Fruit fly (Drosophila melanogaster) whole organism, embryonic: Measurements from ENCODE around the gene trr.

Experiments used
- Atf3 ChIP-seq: fragments of 200-800 bp; sonication (Bioruptor generic); optimal IDR thresholded peaks from 3 replicates; lab custom pipeline; 2016; ENCODE audit warnings: missing biosample characterization, missing genetic modification characterization
- BEAF-32 ChIP-seq: fragments of 200-800 bp; sonication (Bioruptor generic); optimal IDR thresholded peaks from 3 replicates; lab custom pipeline; 2017; ENCODE audit warnings: missing biosample characterization, missing genetic modification characterization, mild to moderate bottlenecking, moderate library complexity, missing genetic modification reagents
- Bgb ChIP-seq: fragments of 200-800 bp; sonication (Bioruptor generic); IDR thresholded peaks from 2 replicates; pipeline ENCODE4 v1.3.6; 2022; ENCODE audit warnings: missing biosample characterization, missing genetic modification characterization; ENCODE audit not compliant: partially characterized antibody
- Bteb2 ChIP-seq: fragments of 200-800 bp; sonication (Bioruptor generic); optimal IDR thresholded peaks from 2 replicates; lab custom pipeline; 2016; ENCODE audit warnings: missing biosample characterization, missing genetic modification characterization
- CG10321 ChIP-seq: fragments of 200-800 bp; sonication (Bioruptor generic); IDR thresholded peaks from 2 replicates; pipeline ENCODE4 v1.3.6; 2022; ENCODE audit warnings: missing biosample characterization, missing genetic modification characterization
- CG10366 ChIP-seq: fragments of 200-800 bp; sonication (Bioruptor generic); IDR thresholded peaks from 2 replicates; pipeline ENCODE4 v1.3.6; 2022; ENCODE audit warnings: missing biosample characterization, missing genetic modification characterization
- CG12942 ChIP-seq: fragments of 200-800 bp; sonication (Bioruptor generic); optimal IDR thresholded peaks from 3 replicates; lab custom pipeline; 2016; ENCODE audit warnings: missing biosample characterization, missing genetic modification characterization
- CG15073 ChIP-seq: fragments of 200-800 bp; sonication (Bioruptor generic); optimal IDR thresholded peaks from 2 replicates; lab custom pipeline; 2016; ENCODE audit warnings: missing biosample characterization, missing genetic modification characterization
- CG17912 ChIP-seq: fragments of 200-800 bp; sonication (Bioruptor generic); optimal IDR thresholded peaks from 2 replicates; lab custom pipeline; 2018; ENCODE audit warnings: missing biosample characterization, mild to moderate bottlenecking, missing genetic modification characterization
- CG3281 ChIP-seq: fragments of 200-800 bp; sonication (Bioruptor generic); optimal IDR thresholded peaks from 3 replicates; lab custom pipeline; 2017; ENCODE audit warnings: missing biosample characterization, mild to moderate bottlenecking, missing genetic modification characterization
- CG4424 ChIP-seq: fragments of 200-800 bp; sonication (Bioruptor generic); optimal IDR thresholded peaks from 3 replicates; lab custom pipeline; 2016; ENCODE audit warnings: missing biosample characterization, missing genetic modification characterization
- CG5180 ChIP-seq: fragments of 200-800 bp; sonication (Bioruptor generic); optimal IDR thresholded peaks from 3 replicates; lab custom pipeline; 2017; ENCODE audit warnings: missing biosample characterization, missing genetic modification characterization, mild to moderate bottlenecking, moderate library complexity, missing genetic modification reagents
- CG6854 ChIP-seq: fragments of 200-800 bp; sonication (Bioruptor generic); optimal IDR thresholded peaks from 3 replicates; lab custom pipeline; 2017; ENCODE audit warnings: missing biosample characterization, mild to moderate bottlenecking, missing genetic modification characterization
- CG7839 ChIP-seq: fragments of 200-800 bp; sonication (Bioruptor generic); optimal IDR thresholded peaks from 3 replicates; lab custom pipeline; 2018; ENCODE audit warnings: missing biosample characterization, mild to moderate bottlenecking, missing genetic modification characterization, moderate library complexity
- CG8944 ChIP-seq: fragments of 200-800 bp; sonication (Bioruptor generic); optimal IDR thresholded peaks from 3 replicates; lab custom pipeline; 2016; ENCODE audit warnings: missing biosample characterization, missing genetic modification characterization
- CG9609 ChIP-seq: fragments of 200-800 bp; sonication (Bioruptor generic); optimal IDR thresholded peaks from 3 replicates; lab custom pipeline; 2016; ENCODE audit warnings: missing biosample characterization, missing genetic modification characterization
- Camta ChIP-seq: fragments of 200-800 bp; sonication (Bioruptor generic); optimal IDR thresholded peaks from 2 replicates; lab custom pipeline; 2016; ENCODE audit warnings: missing biosample characterization, missing genetic modification characterization
- CkIIα-i1 ChIP-seq: fragments of 200-800 bp; sonication (Bioruptor generic); IDR thresholded peaks from 2 replicates; pipeline ENCODE4 v1.3.6; 2022; ENCODE audit warnings: missing biosample characterization, missing genetic modification characterization
- CrebB ChIP-seq: fragments of 200-800 bp; sonication (Bioruptor generic); optimal IDR thresholded peaks from 3 replicates; lab custom pipeline; 2018; ENCODE audit warnings: missing biosample characterization, mild to moderate bottlenecking, missing genetic modification characterization
- D ChIP-seq, 2 experiments: fragments of 200-800 bp in 1 of 2; fragments of >200 bp in 1 of 2; sonication (Bioruptor generic) in 1 of 2; optimal IDR thresholded peaks; 2 replicates in 1 of 2; 3 replicates in 1 of 2; lab custom pipeline; 2017; ENCODE audit warnings: mild to moderate bottlenecking in 1 of 2, missing biosample characterization in 1 of 2, missing genetic modification characterization in 1 of 2, missing genetic modification reagents in 1 of 2
- Doc2 ChIP-seq: fragments of 200-800 bp; sonication (Bioruptor generic); IDR thresholded peaks from 2 replicates; pipeline ENCODE4 v1.3.6; 2022; ENCODE audit warnings: missing biosample characterization, missing genetic modification characterization
- HLH54F ChIP-seq: fragments of 200-800 bp; sonication (Bioruptor generic); optimal IDR thresholded peaks from 3 replicates; lab custom pipeline; 2016; ENCODE audit warnings: missing biosample characterization, missing genetic modification characterization
- MBD-R2 ChIP-seq: fragments of 200-800 bp; sonication (Bioruptor generic); IDR thresholded peaks from 2 replicates; pipeline ENCODE4 v1.3.6; 2022; ENCODE audit warnings: missing biosample characterization, missing genetic modification characterization
- Oaz ChIP-seq: fragments of 200-800 bp; sonication (Bioruptor generic); IDR thresholded peaks from 2 replicates; pipeline ENCODE4 v1.3.6; 2022; ENCODE audit warnings: missing biosample characterization, missing genetic modification characterization
- Rfx ChIP-seq: fragments of 200-800 bp; sonication (Bioruptor generic); IDR thresholded peaks from 2 replicates; pipeline ENCODE4 v1.3.6; 2022; ENCODE audit warnings: missing biosample characterization, missing genetic modification characterization
- ac ChIP-seq: fragments of 200-800 bp; sonication (Bioruptor generic); optimal IDR thresholded peaks from 3 replicates; lab custom pipeline; 2017; ENCODE audit warnings: missing biosample characterization, mild to moderate bottlenecking, missing genetic modification characterization
- ato ChIP-seq: fragments of 200-800 bp; sonication (Bioruptor generic); IDR thresholded peaks from 2 replicates; pipeline ENCODE4 v1.3.6; 2022; ENCODE audit warnings: missing biosample characterization, missing genetic modification characterization; ENCODE audit not compliant: partially characterized antibody
- bigmax ChIP-seq: fragments of 200-800 bp; sonication (Bioruptor generic); optimal IDR thresholded peaks from 2 replicates; lab custom pipeline; 2018; ENCODE audit warnings: missing biosample characterization, mild to moderate bottlenecking, missing genetic modification characterization
- br ChIP-seq: fragments of >200 bp; optimal IDR thresholded peaks from 2 replicates; lab custom pipeline; 2017
- cato ChIP-seq: fragments of 200-800 bp; sonication (Bioruptor generic); optimal IDR thresholded peaks from 2 replicates; lab custom pipeline; 2016; ENCODE audit warnings: missing biosample characterization, missing genetic modification characterization, borderline replicate concordance
- chm ChIP-seq: fragments of 200-800 bp; sonication (Bioruptor generic); IDR thresholded peaks from 2 replicates; pipeline ENCODE4 v1.3.6; 2022; ENCODE audit warnings: missing biosample characterization, missing genetic modification characterization
- dan ChIP-seq: fragments of 200-800 bp; sonication (Bioruptor generic); IDR thresholded peaks from 2 replicates; pipeline ENCODE4 v1.3.6; 2022; ENCODE audit warnings: missing biosample characterization, missing genetic modification characterization
- dmrt99B ChIP-seq: fragments of 200-800 bp; sonication (Bioruptor generic); optimal IDR thresholded peaks from 2 replicates; lab custom pipeline; 2018; ENCODE audit warnings: missing biosample characterization, mild to moderate bottlenecking, missing genetic modification characterization, moderate library complexity
- ems ChIP-seq: fragments of 200-800 bp; sonication (Bioruptor generic); optimal IDR thresholded peaks from 3 replicates; lab custom pipeline; 2016; ENCODE audit warnings: missing biosample characterization, missing genetic modification characterization
- ewg ChIP-seq: fragments of 200-800 bp; sonication (Bioruptor generic); optimal IDR thresholded peaks from 3 replicates; lab custom pipeline; 2017; ENCODE audit warnings: mild to moderate bottlenecking, missing biosample characterization, missing genetic modification reagents, missing genetic modification characterization
- fru ChIP-seq: fragments of >200 bp; optimal IDR thresholded peaks from 2 replicates; lab custom pipeline; 2017
- gcm ChIP-seq: fragments of 200-800 bp; sonication (Bioruptor generic); optimal IDR thresholded peaks from 2 replicates; lab custom pipeline; 2019; ENCODE audit warnings: missing biosample characterization, mild to moderate bottlenecking, missing genetic modification characterization, moderate library complexity
- gsb-n ChIP-seq: fragments of 200-800 bp; sonication (Bioruptor generic); optimal IDR thresholded peaks from 3 replicates; lab custom pipeline; 2018; ENCODE audit warnings: missing biosample characterization, mild to moderate bottlenecking, missing genetic modification characterization
- hb ChIP-seq: fragments of 200-800 bp; sonication (Bioruptor generic); IDR thresholded peaks from 3 replicates; pipeline ENCODE4 v1.3.6; 2022; ENCODE audit warnings: missing biosample characterization, missing genetic modification characterization; ENCODE audit not compliant: partially characterized antibody
- ken ChIP-seq: fragments of 200-800 bp; sonication (Bioruptor generic); IDR thresholded peaks from 3 replicates; pipeline ENCODE4 v1.3.6; 2022; ENCODE audit warnings: missing biosample characterization, missing genetic modification characterization
- lab ChIP-seq: fragments of 200-800 bp; sonication (Bioruptor generic); optimal IDR thresholded peaks from 3 replicates; lab custom pipeline; 2017; ENCODE audit warnings: missing biosample characterization, missing genetic modification characterization, mild to moderate bottlenecking, moderate library complexity, missing genetic modification reagents
- lola ChIP-seq, 3 experiments: fragments of >200 bp in 2 of 3; fragments of 200-800 bp in 1 of 3; sonication (Bioruptor generic) in 1 of 3; optimal IDR thresholded peaks; 2 replicates each; lab custom pipeline; 2017 to 2019; ENCODE audit warnings: missing biosample characterization in 3 of 3, missing genetic modification characterization in 3 of 3, mild to moderate bottlenecking in 1 of 3, moderate library complexity in 1 of 3
- mam ChIP-seq: fragments of 200-800 bp; sonication (Bioruptor generic); optimal IDR thresholded peaks from 3 replicates; lab custom pipeline; 2016; ENCODE audit warnings: missing biosample characterization, missing genetic modification characterization
- oc ChIP-seq: fragments of 200-800 bp; sonication (Bioruptor generic); optimal IDR thresholded peaks from 2 replicates; lab custom pipeline; 2018; ENCODE audit warnings: missing biosample characterization, mild to moderate bottlenecking, missing genetic modification characterization, moderate library complexity
- pb ChIP-seq: fragments of 200-800 bp; sonication (Bioruptor generic); optimal IDR thresholded peaks from 3 replicates; lab custom pipeline; 2016; ENCODE audit warnings: missing biosample characterization, missing genetic modification characterization
- pita ChIP-seq: fragments of 200-800 bp; sonication (Bioruptor generic); optimal IDR thresholded peaks from 2 replicates; lab custom pipeline; 2017; ENCODE audit warnings: missing biosample characterization, mild to moderate bottlenecking, missing genetic modification characterization
- salm ChIP-seq: fragments of 200-800 bp; sonication (Bioruptor generic); optimal IDR thresholded peaks from 2 replicates; lab custom pipeline; 2018; ENCODE audit warnings: missing biosample characterization, mild to moderate bottlenecking, missing genetic modification characterization
- ttk ChIP-seq: fragments of 200-800 bp; sonication (Bioruptor generic); IDR thresholded peaks from 2 replicates; pipeline ENCODE4 v2.1.2; 2022; ENCODE audit warnings: missing biosample characterization, missing genetic modification characterization
- wek ChIP-seq: fragments of 200-800 bp; sonication (Bioruptor generic); optimal IDR thresholded peaks from 3 replicates; lab custom pipeline; 2018; ENCODE audit warnings: missing biosample characterization, mild to moderate bottlenecking, missing genetic modification characterization, moderate library complexity
- wor ChIP-seq: fragments of 200-800 bp; sonication (Bioruptor generic); IDR thresholded peaks from 2 replicates; pipeline ENCODE4 v1.3.6; 2022; ENCODE audit warnings: missing biosample characterization, missing genetic modification characterization

The trr gene

DNA sequence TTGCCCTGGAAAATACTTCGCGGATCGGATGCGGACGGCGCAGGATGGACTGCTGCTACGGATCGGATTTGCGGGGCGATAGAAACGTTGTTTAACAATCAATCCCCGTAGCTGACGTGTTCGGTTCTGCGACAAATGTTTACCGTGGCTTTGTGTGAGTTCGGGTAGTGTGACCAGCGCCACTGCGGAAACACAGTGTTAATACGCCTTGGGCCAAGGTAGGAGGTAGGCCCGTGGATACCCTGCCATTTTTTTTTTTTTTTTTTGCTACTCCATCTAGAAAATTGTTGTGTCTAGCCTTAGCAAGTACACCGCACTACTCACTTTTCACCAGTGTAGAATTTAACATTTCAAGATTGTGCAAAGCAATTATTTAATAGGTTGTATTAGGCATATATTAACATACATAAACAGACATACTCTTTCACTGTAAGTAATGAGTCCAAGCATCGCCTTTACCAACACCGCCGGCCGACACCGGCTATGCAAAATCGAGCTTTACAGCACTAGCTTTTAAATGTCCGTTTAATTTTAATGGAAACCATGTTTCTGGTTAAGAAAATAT is 28.0 kb downstream of the trr start, which contains the start of gene deltaCOP (continued):
- TF ChIP-seq wek (GFP tag; lab: Kevin White, UChicago): peak; percentile 37
- peak; percentile 36 for TF ChIP-seq oc (tag; lab: Kevin White, UChicago)
- no peak for TF ChIP-seq CG10321 (GFP tag; lab: Robert Waterston, UW)
- peak; percentile 43; the same call in 1 of the 2 replicates for TF ChIP-seq Doc2 (GFP tag; lab: Robert Waterston, UW)
- TF ChIP-seq ato (GFP tag; lab: Robert Waterston, UW): no peak
- peak; percentile 86 for TF ChIP-seq CG12942 (GFP tag; lab: Kevin White, UChicago)
- peak; percentile 88 for TF ChIP-seq ems (GFP tag; lab: Kevin White, UChicago)
- peak; percentile 31 for TF ChIP-seq CrebB (tag; lab: Kevin White, UChicago)
- TF ChIP-seq CG6854 (GFP tag; lab: Kevin White, UChicago): no peak
- TF ChIP-seq hb (GFP tag; lab: Robert Waterston, UW): no peak
- TF ChIP-seq CG9609: peak; percentile 95
- peak; percentile 85 for TF ChIP-seq CG4424 (GFP tag; lab: Kevin White, UChicago)
- no peak for TF ChIP-seq CkIIα-i1
- no peak for TF ChIP-seq pita (GFP tag; lab: Kevin White, UChicago)
- TF ChIP-seq fru (lab: Kevin White, UChicago): no peak
- no peak for TF ChIP-seq CG17912 (GFP tag; lab: Kevin White, UChicago)
- TF ChIP-seq lola (GFP tag; optimal IDR thresholded peaks at IDR 0.05; lab: Kevin White, UChicago): peak in 1 of 3 experiments; percentile 38
- TF ChIP-seq Camta: peak; percentile 88
- peak; percentile 89 for TF ChIP-seq Rfx (GFP tag; lab: Robert Waterston, UW)
- TF ChIP-seq lab: no peak
- peak; percentile 80 for TF ChIP-seq CG3281 (GFP tag; lab: Kevin White, UChicago)
- TF ChIP-seq BEAF-32 (GFP tag; lab: Kevin White, UChicago): peak; percentile 32
- TF ChIP-seq ken (GFP tag; lab: Robert Waterston, UW): peak; percentile 73; the same call in 2 of the 3 replicates
- peak; percentile 32 for TF ChIP-seq salm (tag; lab: Kevin White, UChicago)
- TF ChIP-seq CG15073 (GFP tag; lab: Kevin White, UChicago): no peak
- peak; percentile 75 for TF ChIP-seq wor
- peak; percentile 82 for TF ChIP-seq CG10366
- TF ChIP-seq ac (GFP tag; lab: Kevin White, UChicago): no peak
- peak; percentile 95 for TF ChIP-seq HLH54F (GFP tag; lab: Kevin White, UChicago)
- TF ChIP-seq CG7839: peak; percentile 82
- peak; percentile 86 for TF ChIP-seq Atf3 (GFP tag; lab: Kevin White, UChicago)
- peak; percentile 61 for TF ChIP-seq gsb-n (tag; lab: Kevin White, UChicago)
- TF ChIP-seq MBD-R2 (GFP tag; lab: Robert Waterston, UW): peak; percentile 83
- TF ChIP-seq D (optimal IDR thresholded peaks at IDR 0.05; lab: Kevin White, UChicago): peak; percentile 38
- TF ChIP-seq D (GFP tag; optimal IDR thresholded peaks at IDR 0.05; lab: Kevin White, UChicago): no peak
- no peak for TF ChIP-seq bigmax
- no peak for TF ChIP-seq Bgb (GFP tag; lab: Robert Waterston, UW)
- TF ChIP-seq dan (GFP tag; lab: Robert Waterston, UW): no peak
- TF ChIP-seq CG8944: peak; percentile 92
- peak; percentile 62 for TF ChIP-seq Oaz (GFP tag; lab: Robert Waterston, UW)
- TF ChIP-seq dmrt99B: no peak
- TF ChIP-seq pb (GFP tag; lab: Kevin White, UChicago): peak; percentile 82
- TF ChIP-seq br (lab: Kevin White, UChicago): no peak
- TF ChIP-seq Bteb2 (GFP tag; lab: Kevin White, UChicago): peak; percentile 92
- TF ChIP-seq ttk (GFP tag; lab: Robert Waterston, UW): peak; percentile 73
- peak; percentile 94 for TF ChIP-seq mam (GFP tag; lab: Kevin White, UChicago)
- TF ChIP-seq CG5180 (GFP tag; lab: Kevin White, UChicago): no peak
- TF ChIP-seq gcm (GFP tag; lab: Kevin White, UChicago): peak; percentile 28
- peak; percentile 73 for TF ChIP-seq cato (GFP tag; lab: Kevin White, UChicago)
- TF ChIP-seq ewg (GFP tag; lab: Kevin White, UChicago): peak; percentile 76
- 0 out of 2 replicates have a peak, but pooled peaks have one; percentile 29 for TF ChIP-seq chm (GFP tag; lab: Robert Waterston, UW)
